Worm (Caenorhabditis elegans) whole organism, early embryonic: ENCODE results near the gene nhr-98.

Experiments used
- F13C5.2 ChIP-seq: sonication (generic microtip); optimal IDR thresholded peaks from 2 replicates; lab custom pipeline; 2017; ENCODE audit warnings: mild to moderate bottlenecking, missing genetic modification characterization, inconsistent platforms, missing compliant biosample characterization
- ama-1 ChIP-seq: fragments of 150-350 bp; optimal IDR thresholded peaks from 2 replicates; lab custom pipeline; 2014
- ceh-36 ChIP-seq: sonication (generic microtip); optimal IDR thresholded peaks from 2 replicates; lab custom pipeline; 2016; ENCODE audit warnings: missing genetic modification characterization, inconsistent platforms, missing compliant biosample characterization
- ets-7 ChIP-seq: sonication (generic microtip); optimal IDR thresholded peaks from 2 replicates; lab custom pipeline; 2016; ENCODE audit warnings: missing genotype, missing genetic modification characterization, missing compliant biosample characterization
- flt-1 ChIP-seq: fragments of 200-800 bp; sonication (Bioruptor generic); IDR thresholded peaks from 2 replicates; pipeline ENCODE4 v1.3.6; 2022; ENCODE audit warnings: missing genetic modification characterization, missing compliant biosample characterization
- hmbx-1 ChIP-seq: sonication (generic microtip); optimal IDR thresholded peaks from 2 replicates; lab custom pipeline; 2016; ENCODE audit warnings: mild to moderate bottlenecking, missing genetic modification characterization, missing compliant biosample characterization
- hnd-1 ChIP-seq: sonication (generic microtip); optimal IDR thresholded peaks from 2 replicates; lab custom pipeline; 2016; ENCODE audit warnings: missing genetic modification characterization, missing compliant biosample characterization
- pes-1 ChIP-seq: fragments of 200-800 bp; sonication (Bioruptor generic); IDR thresholded peaks from 2 replicates; pipeline ENCODE4 v1.3.6; 2022; ENCODE audit warnings: missing genetic modification reagents, missing genetic modification characterization, missing compliant biosample characterization
- sea-1 ChIP-seq: fragments of 200-800 bp; sonication (Bioruptor generic); conservative IDR thresholded peaks from 2 replicates; pipeline ENCODE4 v1.3.6; 2022; ENCODE audit warnings: missing genetic modification characterization, missing compliant biosample characterization
- tbx-37 ChIP-seq: fragments of 200-800 bp; sonication (Bioruptor generic); conservative IDR thresholded peaks from 2 replicates; pipeline ENCODE4 v1.3.6; 2022; ENCODE audit warnings: missing genetic modification reagents, missing genetic modification characterization, missing compliant biosample characterization
- tra-4 ChIP-seq: sonication (generic microtip); optimal IDR thresholded peaks from 2 replicates; lab custom pipeline; 2017; ENCODE audit warnings: missing genetic modification characterization, missing compliant biosample characterization

ce11 chrV:468460-468859 lies 14.8 kb downstream of the nhr-98 start, which contains the start of gene srbc-57:
- TF ChIP-seq ama-1 (lab: Kevin White, UChicago) (no peak), tra-4 (tag; lab: Kevin White, UChicago) (no peak), ceh-36 (no peak), tbx-37 (GFP tag; lab: Robert Waterston, UW) (no peak), flt-1 (GFP tag; lab: Robert Waterston, UW) (no peak), ets-7 (tag; lab: Kevin White, UChicago) (no peak), F13C5.2 (tag; lab: Kevin White, UChicago) (no peak), pes-1 (GFP tag; lab: Robert Waterston, UW) (no peak), hmbx-1 (tag; lab: Kevin White, UChicago) (no peak), sea-1 (GFP tag; lab: Robert Waterston, UW) (no peak), hnd-1 (tag; lab: Kevin White, UChicago) (no peak)
